Fruit fly (Drosophila melanogaster) whole organism, adult: Measurements from ENCODE around the gene Plc21C.

ENCODE experiments used
- CG11617 ChIP-seq: fragments of 200-800 bp; sonication (Bioruptor generic); optimal IDR thresholded peaks from 2 replicates; lab custom pipeline; 2017; ENCODE audit warnings: mild to moderate bottlenecking, missing biosample characterization, missing genetic modification reagents, missing genetic modification characterization
- CG12768 ChIP-seq: fragments of 200-800 bp; sonication (Bioruptor generic); optimal IDR thresholded peaks from 2 replicates; lab custom pipeline; 2017; ENCODE audit warnings: missing biosample characterization, missing genetic modification characterization, mild to moderate bottlenecking, moderate library complexity, missing genetic modification reagents
- CG1620 ChIP-seq: fragments of 200-800 bp; sonication (Bioruptor generic); optimal IDR thresholded peaks from 2 replicates; lab custom pipeline; 2016; ENCODE audit warnings: missing biosample characterization, missing genetic modification characterization
- CG5204 ChIP-seq: fragments of 200-800 bp; sonication (Bioruptor generic); optimal IDR thresholded peaks from 2 replicates; lab custom pipeline; 2016; ENCODE audit warnings: missing biosample characterization, missing genetic modification characterization
- CG7045 ChIP-seq: fragments of 200-800 bp; sonication (Bioruptor generic); optimal IDR thresholded peaks from 2 replicates; lab custom pipeline; 2017; ENCODE audit warnings: missing biosample characterization, mild to moderate bottlenecking, missing genetic modification characterization
- CG7101 ChIP-seq: fragments of 200-800 bp; sonication (Bioruptor generic); optimal IDR thresholded peaks from 2 replicates; lab custom pipeline; 2018; ENCODE audit warnings: missing biosample characterization, mild to moderate bottlenecking, missing genetic modification characterization, moderate library complexity
- Mnt ChIP-seq: fragments of 200-800 bp; sonication (Bioruptor generic); optimal IDR thresholded peaks from 2 replicates; lab custom pipeline; 2016; ENCODE audit warnings: missing biosample characterization, mild to moderate bottlenecking, missing genetic modification characterization
- bab1 ChIP-seq: fragments of 200-800 bp; sonication (Bioruptor generic); optimal IDR thresholded peaks from 3 replicates; lab custom pipeline; 2019; ENCODE audit warnings: missing biosample characterization, mild to moderate bottlenecking, missing genetic modification characterization, moderate library complexity
- kay ChIP-seq: fragments of 200-800 bp; sonication (Bioruptor generic); peaks from one replicate; lab custom pipeline; 2016; ENCODE audit warnings: missing biosample characterization, missing genetic modification characterization, borderline replicate concordance
- pad ChIP-seq: fragments of 200-800 bp; sonication (Bioruptor generic); optimal IDR thresholded peaks from 3 replicates; lab custom pipeline; 2017; ENCODE audit warnings: missing biosample characterization, missing genetic modification characterization, mild to moderate bottlenecking, moderate library complexity, missing genetic modification reagents
- tj ChIP-seq: fragments of 200-800 bp; sonication (Bioruptor generic); optimal IDR thresholded peaks from 3 replicates; lab custom pipeline; 2017; ENCODE audit warnings: missing biosample characterization, mild to moderate bottlenecking, missing genetic modification characterization, moderate library complexity

DNA sequence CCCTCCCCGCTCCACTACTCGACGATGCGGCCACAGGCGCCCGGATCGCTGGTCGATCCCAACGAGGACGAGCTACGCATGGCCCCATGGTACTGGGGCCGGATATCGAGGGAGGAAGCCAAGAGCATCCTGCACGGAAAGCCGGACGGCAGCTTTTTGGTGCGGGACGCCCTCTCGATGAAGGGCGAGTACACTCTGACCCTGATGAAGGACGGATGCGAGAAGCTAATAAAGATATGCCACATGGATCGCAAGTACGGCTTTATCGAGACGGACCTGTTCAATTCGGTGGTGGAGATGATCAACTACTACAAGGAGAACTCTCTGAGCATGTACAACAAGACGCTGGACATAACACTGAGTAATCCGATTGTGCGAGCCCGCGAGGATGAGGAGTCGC, 6.7 kb upstream of the Plc21C start:
- no peak for TF ChIP-seq kay (GFP tag; lab: Kevin White, UChicago)
- TF ChIP-seq CG5204 (GFP tag; lab: Kevin White, UChicago) = no peak
- no peak for TF ChIP-seq CG7045 (GFP tag; lab: Kevin White, UChicago)
- no peak for TF ChIP-seq CG1620 (GFP tag; lab: Kevin White, UChicago)
- no peak for TF ChIP-seq tj (GFP tag; lab: Kevin White, UChicago)
- TF ChIP-seq CG12768 (GFP tag; lab: Kevin White, UChicago) = no peak
- TF ChIP-seq CG11617 = no peak
- TF ChIP-seq bab1 (GFP tag; lab: Kevin White, UChicago) = no peak
- TF ChIP-seq CG7101 (tag; lab: Kevin White, UChicago) = no peak
- no peak for TF ChIP-seq pad (GFP tag; lab: Kevin White, UChicago)
- TF ChIP-seq Mnt (GFP tag; lab: Kevin White, UChicago) = no peak
